Worm (Caenorhabditis elegans) whole organism, dauer: ENCODE data around the gene F28F8.7.

Source experiments
- unc-62 ChIP-seq: sonication (generic microtip); optimal IDR thresholded peaks from 2 replicates; lab custom pipeline; 2017; ENCODE audit warnings: missing biosample characterization, missing genetic modification reagents, missing genetic modification characterization

Gene F28F8.7

ce11 chrV:15569702-15570430, 20.6 kb downstream of the F28F8.7 start, which contains the start of gene lsm-5:
TSS of gene lsm-5 (plus strand) at chrV:15570380.
- TF ChIP-seq unc-62 (GFP tag; lab: Kevin White, UChicago): no peak

ce11 chrV:15568381-15568780, 22.0 kb downstream of the F28F8.7 start:
- TF ChIP-seq unc-62 (GFP tag; lab: Kevin White, UChicago): no peak

- no peak for TF ChIP-seq unc-62 (GFP tag; lab: Kevin White, UChicago)
These were observed 23.0 kb downstream of the F28F8.7 start, which contains the start of gene acs-2 for ce11 chrV:15567344-15567804. TSS of gene acs-2 (plus strand) at chrV:15567394.

- no peak for TF ChIP-seq unc-62 (GFP tag; lab: Kevin White, UChicago)
These were observed 23.8 kb downstream of the F28F8.7 start for ce11 chrV:15566511-15567178.

ce11 chrV:15563985-15564384, 26.4 kb downstream of the F28F8.7 start:
- TF ChIP-seq unc-62 (GFP tag; lab: Kevin White, UChicago): no peak

- no peak for TF ChIP-seq unc-62 (GFP tag; lab: Kevin White, UChicago)
These were observed 26.9 kb downstream of the F28F8.7 start for ce11 chrV:15563477-15563876.

ce11 chrV:15562541-15562940, 27.9 kb downstream of the F28F8.7 start:
- no peak for TF ChIP-seq unc-62 (GFP tag; lab: Kevin White, UChicago)

ce11 chrV:15559729-15560128, 30.7 kb downstream of the F28F8.7 start:
- TF ChIP-seq unc-62 (GFP tag; lab: Kevin White, UChicago): no peak

- no peak for TF ChIP-seq unc-62 (GFP tag; lab: Kevin White, UChicago)
These were observed 31.4 kb downstream of the F28F8.7 start, which contains the start of gene acr-18 for ce11 chrV:15559047-15559446. TSS of gene acr-18 (minus strand) at chrV:15559147.

- TF ChIP-seq unc-62 (GFP tag; lab: Kevin White, UChicago): no peak
These were observed 36.5 kb downstream of the F28F8.7 start for ce11 chrV:15553869-15554268.

- no peak for TF ChIP-seq unc-62 (GFP tag; lab: Kevin White, UChicago)
These were observed 38.8 kb downstream of the F28F8.7 start for ce11 chrV:15551642-15552041.

ce11 chrV:15550408-15550807, 40.0 kb downstream of the F28F8.7 start:
- TF ChIP-seq unc-62 (GFP tag; lab: Kevin White, UChicago): no peak

- TF ChIP-seq unc-62 (GFP tag; lab: Kevin White, UChicago): no peak
These were observed 42.7 kb downstream of the F28F8.7 start for ce11 chrV:15547727-15548126.

ce11 chrV:15544898-15545297, 45.5 kb downstream of the F28F8.7 start, which contains the start of gene glb-14:
TSS of gene glb-14 (minus strand) at chrV:15544994.
- TF ChIP-seq unc-62 (GFP tag; lab: Kevin White, UChicago): no peak

- no peak for TF ChIP-seq unc-62 (GFP tag; lab: Kevin White, UChicago)
These were observed 47.2 kb downstream of the F28F8.7 start for ce11 chrV:15543252-15543651.

- TF ChIP-seq unc-62 (GFP tag; lab: Kevin White, UChicago): no peak
These were observed 52.5 kb downstream of the F28F8.7 start, which contains the start of gene prde-1 for ce11 chrV:15537923-15538322. TSS of gene prde-1 (plus strand) at chrV:15538244.
